Worm (Caenorhabditis elegans) whole organism, late embryonic: Measurements from ENCODE around the gene F53C3.3.

Experiments
- C08G9.2 ChIP-seq: sonication (generic microtip); optimal IDR thresholded peaks from 2 replicates; lab custom pipeline; 2016; ENCODE audit warnings: mild to moderate bottlenecking, missing genetic modification characterization, moderate library complexity, missing compliant biosample characterization
- F13H6.1 ChIP-seq: sonication (generic microtip); optimal IDR thresholded peaks from 2 replicates; lab custom pipeline; 2016; ENCODE audit warnings: missing genetic modification characterization, missing compliant biosample characterization
- K02D7.2 ChIP-seq: sonication (generic microtip); optimal IDR thresholded peaks from 2 replicates; lab custom pipeline; 2017; ENCODE audit warnings: mild to moderate bottlenecking, missing genetic modification characterization, missing compliant biosample characterization
- T23F11.4 ChIP-seq: fragments of 200-800 bp; sonication (Bioruptor generic); optimal IDR thresholded peaks from 2 replicates; lab custom pipeline; 2018; ENCODE audit warnings: mild to moderate bottlenecking, missing genetic modification characterization, missing compliant biosample characterization
- ahr-1 ChIP-seq: sonication (generic microtip); optimal IDR thresholded peaks from 2 replicates; lab custom pipeline; 2016; ENCODE audit warnings: missing genetic modification characterization, missing compliant biosample characterization
- ama-1 ChIP-seq: fragments of 150-350 bp; optimal IDR thresholded peaks from 2 replicates; lab custom pipeline; 2014
- ceh-18 ChIP-seq: sonication (generic microtip); optimal IDR thresholded peaks from 2 replicates; lab custom pipeline; 2016; ENCODE audit warnings: missing genetic modification characterization, missing compliant biosample characterization
- ceh-2 ChIP-seq: sonication (generic microtip); optimal IDR thresholded peaks from 2 replicates; lab custom pipeline; 2016; ENCODE audit warnings: missing genotype, missing genetic modification characterization, missing compliant biosample characterization
- ceh-22 ChIP-seq: sonication (generic microtip); optimal IDR thresholded peaks from 2 replicates; lab custom pipeline; 2017; ENCODE audit warnings: missing biosample characterization, missing genetic modification characterization
- ceh-24 ChIP-seq: sonication (generic microtip); optimal IDR thresholded peaks from 2 replicates; lab custom pipeline; 2016; ENCODE audit warnings: mild to moderate bottlenecking, missing genetic modification characterization, missing compliant biosample characterization
- ceh-31 ChIP-seq: sonication (generic microtip); optimal IDR thresholded peaks from 2 replicates; lab custom pipeline; 2016; ENCODE audit warnings: missing genetic modification characterization, missing compliant biosample characterization
- ceh-6 ChIP-seq: fragments of 200-800 bp; sonication (Bioruptor generic); optimal IDR thresholded peaks from 2 replicates; lab custom pipeline; 2018; ENCODE audit warnings: mild to moderate bottlenecking, missing genetic modification characterization, missing compliant biosample characterization
- ceh-9 ChIP-seq: sonication (generic microtip); optimal IDR thresholded peaks from 2 replicates; lab custom pipeline; 2016; ENCODE audit warnings: mild to moderate bottlenecking, missing genetic modification characterization, inconsistent platforms, missing compliant biosample characterization
- che-1 ChIP-seq: sonication (generic microtip); optimal IDR thresholded peaks from 2 replicates; lab custom pipeline; 2016; ENCODE audit warnings: mild to moderate bottlenecking, missing genetic modification characterization, missing compliant biosample characterization
- dmd-4 ChIP-seq: sonication (generic microtip); optimal IDR thresholded peaks from 2 replicates; lab custom pipeline; 2016; ENCODE audit warnings: borderline replicate concordance, missing genetic modification characterization, missing compliant biosample characterization
- elt-4 ChIP-seq: sonication (generic microtip); optimal IDR thresholded peaks from 2 replicates; lab custom pipeline; 2016; ENCODE audit warnings: missing genetic modification characterization, missing compliant biosample characterization
- ets-4 ChIP-seq: sonication (generic microtip); optimal IDR thresholded peaks from 2 replicates; lab custom pipeline; 2016; ENCODE audit warnings: missing genetic modification characterization, missing compliant biosample characterization
- fax-1 ChIP-seq: sonication (generic microtip); optimal IDR thresholded peaks from 2 replicates; lab custom pipeline; 2016; ENCODE audit warnings: missing genotype, missing genetic modification characterization, missing compliant biosample characterization
- fkh-10 ChIP-seq: fragments of 150-350 bp; optimal IDR thresholded peaks from 2 replicates; lab custom pipeline; 2014; ENCODE audit warnings: missing biosample characterization, missing genetic modification reagents, missing genetic modification characterization
- gmeb-2 ChIP-seq: sonication (generic microtip); optimal IDR thresholded peaks from 2 replicates; lab custom pipeline; 2016; ENCODE audit warnings: missing genetic modification characterization, inconsistent platforms, missing compliant biosample characterization
- hlh-6 ChIP-seq: sonication (generic microtip); optimal IDR thresholded peaks from 2 replicates; lab custom pipeline; 2016; ENCODE audit warnings: missing genotype, missing genetic modification characterization, missing compliant biosample characterization
- madf-2 ChIP-seq: sonication (generic microtip); optimal IDR thresholded peaks from 2 replicates; lab custom pipeline; 2017; ENCODE audit warnings: missing genetic modification characterization, missing compliant biosample characterization
- nfya-1 ChIP-seq: sonication (generic microtip); optimal IDR thresholded peaks from 2 replicates; lab custom pipeline; 2017; ENCODE audit warnings: missing genetic modification characterization, mild to moderate bottlenecking, missing compliant biosample characterization, antibody characterized with exemption, moderate library complexity
- nhr-11 ChIP-seq: fragments of 150-350 bp; optimal IDR thresholded peaks from 2 replicates; lab custom pipeline; 2014; ENCODE audit warnings: missing biosample characterization, missing genetic modification characterization
- odd-2 ChIP-seq: sonication (generic microtip); optimal IDR thresholded peaks from 2 replicates; lab custom pipeline; 2017; ENCODE audit warnings: antibody characterized with exemption, mild to moderate bottlenecking, missing genetic modification characterization, missing compliant biosample characterization
- pag-3 ChIP-seq: sonication (generic microtip); optimal IDR thresholded peaks from 2 replicates; lab custom pipeline; 2016; ENCODE audit warnings: missing compliant biosample characterization, missing genetic modification characterization, borderline replicate concordance
- pat-9 ChIP-seq: fragments of 200-800 bp; sonication (Bioruptor generic); optimal IDR thresholded peaks from 2 replicates; lab custom pipeline; 2018; ENCODE audit warnings: mild to moderate bottlenecking, missing genetic modification characterization, moderate library complexity, missing compliant biosample characterization
- pax-1 ChIP-seq: fragments of 150-350 bp; optimal IDR thresholded peaks from 2 replicates; lab custom pipeline; 2014; ENCODE audit warnings: missing biosample characterization, missing genetic modification characterization
- pha-4 ChIP-seq: fragments of 150-350 bp; optimal IDR thresholded peaks from 2 replicates; lab custom pipeline; 2018; ENCODE audit warnings: missing biosample characterization, missing genetic modification reagents, missing genetic modification characterization
- pqm-1 ChIP-seq: sonication (generic microtip); optimal IDR thresholded peaks from 2 replicates; lab custom pipeline; 2016; ENCODE audit warnings: missing genetic modification characterization, missing compliant biosample characterization
- pros-1 ChIP-seq: fragments of 150-350 bp; optimal IDR thresholded peaks from 2 replicates; lab custom pipeline; 2014; ENCODE audit warnings: missing biosample characterization, missing genetic modification reagents, missing genetic modification characterization
- rnt-1 ChIP-seq: sonication (generic microtip); optimal IDR thresholded peaks from 2 replicates; lab custom pipeline; 2016; ENCODE audit warnings: missing genetic modification characterization, missing compliant biosample characterization
- sox-4 ChIP-seq: sonication (generic microtip); optimal IDR thresholded peaks from 2 replicates; lab custom pipeline; 2017; ENCODE audit warnings: mild to moderate bottlenecking, missing genetic modification characterization, inconsistent platforms, missing compliant biosample characterization
- syd-9 ChIP-seq: sonication (generic microtip); optimal IDR thresholded peaks from 2 replicates; lab custom pipeline; 2016; ENCODE audit warnings: mild to moderate bottlenecking, missing genetic modification characterization, moderate library complexity, missing compliant biosample characterization
- tbx-2 ChIP-seq: sonication (generic microtip); optimal IDR thresholded peaks from 2 replicates; lab custom pipeline; 2016; ENCODE audit warnings: missing genetic modification characterization, missing compliant biosample characterization
- tbx-7 ChIP-seq: sonication (generic microtip); optimal IDR thresholded peaks from 2 replicates; lab custom pipeline; 2016; ENCODE audit warnings: missing genotype, missing genetic modification characterization, missing compliant biosample characterization
- ttx-3 ChIP-seq: sonication (generic microtip); optimal IDR thresholded peaks from 2 replicates; lab custom pipeline; 2016; ENCODE audit warnings: missing genetic modification reagents, missing genetic modification characterization, missing compliant biosample characterization
- unc-55 ChIP-seq: sonication (generic microtip); optimal IDR thresholded peaks from 2 replicates; lab custom pipeline; 2017; ENCODE audit warnings: missing biosample characterization, missing genetic modification reagents, missing genetic modification characterization
- unc-86 ChIP-seq: sonication (generic microtip); optimal IDR thresholded peaks from 2 replicates; lab custom pipeline; 2016; ENCODE audit warnings: missing genetic modification characterization, missing compliant biosample characterization
- zip-5 ChIP-seq: sonication (generic microtip); optimal IDR thresholded peaks from 2 replicates; lab custom pipeline; 2016; ENCODE audit warnings: missing genetic modification characterization, missing compliant biosample characterization

Gene F53C3.3

ce11 chrII:3935990-3936389, 33.3 kb downstream of the F53C3.3 start:
- TF ChIP-seq odd-2 (no peak), ahr-1 (tag; lab: Kevin White, UChicago) (no peak), ttx-3 (tag; lab: Kevin White, UChicago) (no peak), K02D7.2 (tag; lab: Kevin White, UChicago) (no peak), unc-55 (no peak), ceh-9 (tag; lab: Kevin White, UChicago) (no peak), rnt-1 (tag; lab: Kevin White, UChicago) (no peak), fkh-10 (GFP tag; lab: Kevin White, UChicago) (no peak), hlh-6 (tag; lab: Kevin White, UChicago) (no peak), ceh-6 (no peak), elt-4 (tag; lab: Kevin White, UChicago) (no peak), sox-4 (tag; lab: Kevin White, UChicago) (no peak), zip-5 (tag; lab: Kevin White, UChicago) (no peak), pag-3 (tag; lab: Kevin White, UChicago) (no peak)

- no peak for TF ChIP-seq ceh-9 (tag; lab: Kevin White, UChicago)
- TF ChIP-seq nfya-1 (tag; lab: Kevin White, UChicago): peak; percentile 82
These were observed 44.7 kb downstream of the F53C3.3 start for ce11 chrII:3947404-3947803.

- no peak for TF ChIP-seq C08G9.2 (tag; lab: Kevin White, UChicago)
- no peak for TF ChIP-seq sox-4 (tag; lab: Kevin White, UChicago)
- TF ChIP-seq ets-4: no peak
- no peak for TF ChIP-seq nhr-11 (tag; lab: Kevin White, UChicago)
- TF ChIP-seq ceh-22 (tag; lab: Kevin White, UChicago): no peak
- no peak for TF ChIP-seq pax-1
- no peak for TF ChIP-seq unc-86 (tag; lab: Kevin White, UChicago)
- TF ChIP-seq tbx-7 (tag; lab: Kevin White, UChicago): no peak
- TF ChIP-seq syd-9 (tag; lab: Kevin White, UChicago): no peak
These were observed 45.9 kb downstream of the F53C3.3 start for ce11 chrII:3948507-3948906.

- no peak for TF ChIP-seq pha-4
- no peak for TF ChIP-seq nhr-11 (tag; lab: Kevin White, UChicago)
- TF ChIP-seq pat-9: no peak
- TF ChIP-seq ceh-2: no peak
- TF ChIP-seq unc-86 (tag; lab: Kevin White, UChicago): no peak
- TF ChIP-seq tbx-2 (tag; lab: Kevin White, UChicago): no peak
- no peak for TF ChIP-seq zip-5 (tag; lab: Kevin White, UChicago)
- no peak for TF ChIP-seq madf-2 (tag; lab: Kevin White, UChicago)
- TF ChIP-seq hlh-6 (tag; lab: Kevin White, UChicago): no peak
- TF ChIP-seq ets-4: no peak
- TF ChIP-seq che-1 (tag; lab: Kevin White, UChicago): no peak
- TF ChIP-seq ama-1: no peak
- no peak for TF ChIP-seq ceh-18 (tag; lab: Kevin White, UChicago)
- no peak for TF ChIP-seq syd-9 (tag; lab: Kevin White, UChicago)
- no peak for TF ChIP-seq ceh-6
- no peak for TF ChIP-seq unc-55
- TF ChIP-seq ahr-1 (tag; lab: Kevin White, UChicago): no peak
- TF ChIP-seq, all 69 proteins: peak for 0
These were observed 47.4 kb downstream of the F53C3.3 start, which contains the start of gene sea-2 for ce11 chrII:3950077-3950476. Gene sea-2 (plus strand): TSS chrII:3950377.

ce11 chrII:3951354-3951753, 48.7 kb downstream of the F53C3.3 start:
- TF ChIP-seq fax-1 (tag; lab: Kevin White, UChicago) (no peak), tbx-7 (tag; lab: Kevin White, UChicago) (no peak), nhr-11 (tag; lab: Kevin White, UChicago) (no peak), ceh-31 (no peak), ceh-18 (tag; lab: Kevin White, UChicago) (no peak), unc-86 (tag; lab: Kevin White, UChicago) (no peak), che-1 (tag; lab: Kevin White, UChicago) (no peak), pqm-1 (no peak), pha-4 (no peak), pros-1 (tag; lab: Kevin White, UChicago) (no peak), dmd-4 (tag; lab: Kevin White, UChicago) (no peak), F13H6.1 (tag; lab: Kevin White, UChicago) (no peak), T23F11.4 (GFP tag; lab: Kevin White, UChicago) (no peak), ceh-24 (no peak), gmeb-2 (tag; lab: Kevin White, UChicago) (no peak), ceh-22 (tag; lab: Kevin White, UChicago) (no peak)
